Worm (Caenorhabditis elegans): ENCODE results near the gene Y46H3A.5.

DNA sequence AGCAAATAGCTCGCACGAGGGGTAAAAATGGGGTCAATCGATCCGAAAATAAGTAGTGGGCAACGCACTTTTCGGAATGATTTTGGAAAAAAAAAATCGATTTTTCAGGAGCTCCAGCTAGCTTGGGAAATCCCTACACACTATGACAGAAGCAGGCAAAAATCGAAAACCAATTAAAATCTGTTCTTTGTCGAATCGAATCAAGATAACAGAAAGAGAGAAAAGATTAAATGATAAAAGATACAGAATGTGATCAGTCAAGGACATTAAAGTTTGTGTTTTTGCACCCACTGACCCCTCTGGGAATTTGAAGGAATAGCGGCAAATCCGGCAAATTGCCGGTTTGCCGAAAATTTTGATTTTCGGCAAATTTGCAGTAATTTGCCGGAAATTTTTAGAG, 47.3 kb downstream of the Y46H3A.5 start:
- no peak for TF ChIP-seq pha-4 (tag; optimal IDR thresholded peaks at IDR 0.05)
- no peak for TF ChIP-seq ceh-6 (GFP tag; optimal IDR thresholded peaks at IDR 0.05)
- no peak for TF ChIP-seq nfya-1 (tag; optimal IDR thresholded peaks at IDR 0.05)
- TF ChIP-seq C38D4.7 (GFP tag; optimal IDR thresholded peaks at IDR 0.05) = no peak
- no peak for TF ChIP-seq C08G9.2 (tag; optimal IDR thresholded peaks at IDR 0.05)
- no peak for TF ChIP-seq unc-86 (tag; optimal IDR thresholded peaks at IDR 0.05)
- TF ChIP-seq ets-4 (tag; optimal IDR thresholded peaks at IDR 0.05) = no peak

Data from whole organism, late embryonic.